Worm (Caenorhabditis elegans) whole organism, L3 larva: Measurements from ENCODE around the gene faah-3.
"Not testable (repeated sequence)": the region's sequence is repeated elsewhere in the genome, so short reads cannot be mapped to it uniquely, and the experiment has no call there.

Experiments used
- R02D3.7 ChIP-seq: fragments of 150-350 bp; optimal IDR thresholded peaks from 2 replicates; lab custom pipeline; 2014; ENCODE audit warnings: missing biosample characterization, missing genetic modification characterization
- ceh-16 ChIP-seq: sonication (generic microtip); optimal IDR thresholded peaks from 2 replicates; lab custom pipeline; 2017; ENCODE audit warnings: missing biosample characterization, missing genetic modification characterization
- fkh-10 ChIP-seq: sonication (generic microtip); optimal IDR thresholded peaks from 2 replicates; lab custom pipeline; 2017; ENCODE audit warnings: missing biosample characterization, missing genetic modification reagents, missing genetic modification characterization
- lin-39 ChIP-seq: fragments of 150-350 bp; optimal IDR thresholded peaks from 2 replicates; lab custom pipeline; 2018; ENCODE audit warnings: missing biosample characterization, missing genetic modification reagents, missing genetic modification characterization
- lsy-12 ChIP-seq: sonication (generic microtip); optimal IDR thresholded peaks from 2 replicates; lab custom pipeline; 2016; ENCODE audit warnings: mild to moderate bottlenecking, missing genetic modification characterization, missing compliant biosample characterization
- nhr-12 ChIP-seq: fragments of 150-350 bp; optimal IDR thresholded peaks from 2 replicates; lab custom pipeline; 2014; ENCODE audit warnings: missing biosample characterization, missing genetic modification characterization
- nhr-237 ChIP-seq: fragments of 150-350 bp; optimal IDR thresholded peaks from 2 replicates; lab custom pipeline; 2014; ENCODE audit warnings: missing biosample characterization, missing genetic modification characterization
- nhr-77 ChIP-seq: fragments of 150-350 bp; optimal IDR thresholded peaks from 2 replicates; lab custom pipeline; 2014; ENCODE audit warnings: missing biosample characterization, missing genetic modification characterization
- pha-4 ChIP-seq: fragments of 150-350 bp; optimal IDR thresholded peaks from 2 replicates; lab custom pipeline; 2014; ENCODE audit warnings: missing biosample characterization, missing genetic modification reagents, missing genetic modification characterization

DNA sequence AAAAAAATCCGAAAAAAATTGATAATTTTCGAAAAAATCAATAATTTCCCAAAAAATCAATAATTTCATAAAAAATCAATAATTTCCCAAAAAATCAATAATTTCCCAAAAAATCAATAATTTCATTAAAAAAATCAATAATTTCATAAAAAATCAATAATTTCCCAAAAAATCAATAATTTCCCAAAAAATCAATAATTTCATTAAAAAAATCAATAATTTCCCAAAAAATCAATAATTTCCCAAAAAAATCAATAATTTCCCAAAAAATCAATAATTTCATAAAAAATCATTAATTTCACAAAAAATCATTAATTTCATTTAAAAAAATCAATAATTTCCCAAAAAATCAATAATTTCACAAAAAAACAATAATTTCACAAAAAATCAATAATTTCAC lies 32.3 kb upstream of the faah-3 start:
- TF ChIP-seq nhr-237; fkh-10 (GFP tag; lab: Kevin White, UChicago); lin-39 (tag; lab: Kevin White, UChicago); ceh-16 (tag; lab: Kevin White, UChicago); lsy-12; nhr-77 (tag; lab: Kevin White, UChicago); pha-4 (tag; lab: Kevin White, UChicago); nhr-12; R02D3.7 (tag; lab: Kevin White, UChicago): not testable (repeated sequence)
